Worm (Caenorhabditis elegans) whole organism, L4 larva: Measurements from ENCODE around the gene F26H11.8.

Source experiments
- F10B5.3 ChIP-seq: sonication (generic microtip); optimal IDR thresholded peaks from 2 replicates; lab custom pipeline; 2016; ENCODE audit warnings: mild to moderate bottlenecking, missing genetic modification characterization, missing compliant biosample characterization
- F26F4.8 ChIP-seq: fragments of 200-800 bp; sonication (Bioruptor generic); conservative IDR thresholded peaks from 2 replicates; pipeline ENCODE4 v1.3.6; 2022; ENCODE audit warnings: missing genetic modification characterization, missing compliant biosample characterization
- F37D6.2 ChIP-seq: sonication (generic microtip); optimal IDR thresholded peaks from 2 replicates; lab custom pipeline; 2016; ENCODE audit warnings: mild to moderate bottlenecking, missing genetic modification characterization, missing compliant biosample characterization
- F49E8.2 ChIP-seq: sonication (generic microtip); optimal IDR thresholded peaks from 2 replicates; lab custom pipeline; 2016; ENCODE audit warnings: missing compliant biosample characterization, mild to moderate bottlenecking, missing genetic modification characterization, borderline replicate concordance
- R02D3.7 ChIP-seq: fragments of 150-350 bp; sonication (generic microtip); optimal IDR thresholded peaks from 3 replicates; lab custom pipeline; 2014; ENCODE audit warnings: missing biosample characterization, missing genetic modification characterization
- T20F7.1 ChIP-seq: fragments of 200-800 bp; sonication (Bioruptor generic); optimal IDR thresholded peaks from 2 replicates; lab custom pipeline; 2018; ENCODE audit warnings: mild to moderate bottlenecking, missing genetic modification characterization, missing compliant biosample characterization
- T26A8.4 ChIP-seq: fragments of 200-800 bp; sonication (Bioruptor generic); IDR thresholded peaks from 2 replicates; pipeline ENCODE4 v1.3.6; 2022; ENCODE audit warnings: missing genetic modification characterization, missing compliant biosample characterization
- Y75B8A.6 ChIP-seq: fragments of 200-800 bp; sonication (Bioruptor generic); IDR thresholded peaks from 2 replicates; pipeline ENCODE4 v1.3.6; 2022; ENCODE audit warnings: missing genetic modification reagents, missing genetic modification characterization, missing compliant biosample characterization
- aha-1 ChIP-seq: fragments of 150-350 bp; peaks from one replicate; lab custom pipeline; 2014; ENCODE audit warnings: missing biosample characterization, missing genetic modification characterization
- aly-2 ChIP-seq: sonication (generic microtip); optimal IDR thresholded peaks from 2 replicates; lab custom pipeline; 2018; ENCODE audit warnings: missing biosample characterization, missing genetic modification characterization
- attf-4 ChIP-seq: sonication (generic microtip); optimal IDR thresholded peaks from 3 replicates; lab custom pipeline; 2017; ENCODE audit warnings: missing biosample characterization, missing genetic modification characterization
- ceh-20 ChIP-seq: fragments of 200-800 bp; sonication (Bioruptor generic); IDR thresholded peaks from 2 replicates; pipeline ENCODE4 v1.3.6; 2022; ENCODE audit warnings: missing genetic modification reagents, missing genetic modification characterization, missing compliant biosample characterization
- ceh-44 ChIP-seq: fragments of 200-800 bp; sonication (Bioruptor generic); IDR thresholded peaks from 2 replicates; pipeline ENCODE4 v1.3.6; 2022; ENCODE audit warnings: missing genetic modification reagents, missing genetic modification characterization, missing compliant biosample characterization
- ceh-62 ChIP-seq: sonication (generic microtip); optimal IDR thresholded peaks from 2 replicates; lab custom pipeline; 2017; ENCODE audit warnings: missing biosample characterization, missing genetic modification characterization
- ces-1 ChIP-seq: fragments of 150-350 bp; sonication (generic microtip); optimal IDR thresholded peaks from 4 replicates; lab custom pipeline; 2014; ENCODE audit warnings: missing biosample characterization, missing genetic modification reagents, missing genetic modification characterization
- egl-27 ChIP-seq: sonication (generic microtip); optimal IDR thresholded peaks from 3 replicates; lab custom pipeline; 2017; ENCODE audit warnings: missing biosample characterization, missing genetic modification reagents, missing genetic modification characterization
- egl-43 ChIP-seq: fragments of 200-800 bp; sonication (Bioruptor generic); IDR thresholded peaks from 2 replicates; pipeline ENCODE4 v1.3.6; 2022; ENCODE audit warnings: missing genetic modification reagents, missing genetic modification characterization, missing compliant biosample characterization
- hif-1 ChIP-seq, 2 experiments: sonication (generic microtip); optimal IDR thresholded peaks; 2 replicates each; lab custom pipeline; 2016 to 2017; ENCODE audit warnings: missing compliant biosample characterization in 2 of 2, missing genetic modification characterization in 2 of 2, missing genetic modification reagents in 2 of 2, missing genotype in 2 of 2, mild to moderate bottlenecking in 1 of 2
- hlh-11 ChIP-seq: fragments of 200-800 bp; sonication (Bioruptor generic); optimal IDR thresholded peaks from 2 replicates; lab custom pipeline; 2018; ENCODE audit warnings: mild to moderate bottlenecking, missing genetic modification characterization, missing compliant biosample characterization
- lim-7 ChIP-seq: fragments of 200-800 bp; sonication (Bioruptor generic); IDR thresholded peaks from 2 replicates; pipeline ENCODE4 v1.3.6; 2022; ENCODE audit warnings: missing genetic modification characterization, missing compliant biosample characterization
- lin-1 ChIP-seq: fragments of 200-800 bp; sonication (Bioruptor generic); IDR thresholded peaks from 2 replicates; pipeline ENCODE4 v1.3.6; 2022; ENCODE audit warnings: missing genetic modification reagents, missing genetic modification characterization, missing compliant biosample characterization
- lin-29 ChIP-seq: fragments of 200-800 bp; sonication (Bioruptor generic); IDR thresholded peaks from 2 replicates; pipeline ENCODE4 v1.3.6; 2022; ENCODE audit warnings: missing genetic modification reagents, missing genetic modification characterization, missing compliant biosample characterization
- lin-39 ChIP-seq: fragments of 150-350 bp; optimal IDR thresholded peaks from 2 replicates; lab custom pipeline; 2014; ENCODE audit warnings: missing biosample characterization, missing genetic modification reagents, missing genetic modification characterization
- lsy-2 ChIP-seq, 2 experiments: fragments of 150-350 bp in 1 of 2; sonication (generic microtip) in 1 of 2; optimal IDR thresholded peaks; 2 replicates each; lab custom pipeline; 2014 to 2017; ENCODE audit warnings: missing biosample characterization in 2 of 2, missing genetic modification characterization in 2 of 2
- madf-5 ChIP-seq, 2 experiments: fragments of 200-800 bp; sonication (Bioruptor generic); IDR thresholded peaks; 2 replicates each; pipeline ENCODE4 v1.3.6; 2022; ENCODE audit warnings: missing compliant biosample characterization in 2 of 2, missing genetic modification characterization in 2 of 2
- mes-2 ChIP-seq: sonication (generic microtip); optimal IDR thresholded peaks from 2 replicates; lab custom pipeline; 2016; ENCODE audit warnings: missing genotype, mild to moderate bottlenecking, missing genetic modification characterization, missing compliant biosample characterization; ENCODE audit not compliant: poor library complexity, severe bottlenecking
- nhr-11 ChIP-seq: fragments of 150-350 bp; optimal IDR thresholded peaks from 2 replicates; lab custom pipeline; 2014; ENCODE audit warnings: missing biosample characterization, missing genetic modification characterization
- nhr-111 ChIP-seq: fragments of 200-800 bp; sonication (Bioruptor generic); optimal IDR thresholded peaks from 2 replicates; lab custom pipeline; 2018; ENCODE audit warnings: mild to moderate bottlenecking, missing genetic modification characterization, missing compliant biosample characterization
- nhr-237 ChIP-seq: sonication (generic microtip); optimal IDR thresholded peaks from 2 replicates; lab custom pipeline; 2017; ENCODE audit warnings: missing biosample characterization, missing genetic modification characterization
- nhr-41 ChIP-seq: fragments of 200-800 bp; sonication (Bioruptor generic); IDR thresholded peaks from 2 replicates; pipeline ENCODE4 v1.3.6; 2022; ENCODE audit warnings: missing genetic modification reagents, missing genetic modification characterization, missing compliant biosample characterization
- nhr-48 ChIP-seq: sonication (generic microtip); optimal IDR thresholded peaks from 2 replicates; lab custom pipeline; 2016; ENCODE audit warnings: mild to moderate bottlenecking, missing genetic modification characterization, missing compliant biosample characterization
- nhr-6 ChIP-seq: fragments of 150-350 bp; optimal IDR thresholded peaks from 2 replicates; lab custom pipeline; 2014; ENCODE audit warnings: missing biosample characterization, missing genetic modification characterization
- nhr-77 ChIP-seq: fragments of 150-350 bp; optimal IDR thresholded peaks from 2 replicates; lab custom pipeline; 2014; ENCODE audit warnings: missing biosample characterization, missing genetic modification characterization
- pha-4 ChIP-seq, 2 experiments: fragments of 150-350 bp in 1 of 2; fragments of 200-800 bp in 1 of 2; sonication (Bioruptor generic) in 1 of 2; IDR thresholded peaks in 1 of 2; optimal IDR thresholded peaks in 1 of 2; 2 replicates each; pipeline versions ENCODE4 v1.3.6 to Lab custom; 2014 to 2022; ENCODE audit warnings: missing genetic modification characterization in 2 of 2, missing genetic modification reagents in 2 of 2, missing biosample characterization in 1 of 2, missing compliant biosample characterization in 1 of 2
- php-3 ChIP-seq: fragments of 200-800 bp; sonication (Bioruptor generic); IDR thresholded peaks from 2 replicates; pipeline ENCODE4 v1.3.6; 2022; ENCODE audit warnings: missing genetic modification reagents, missing genetic modification characterization, missing compliant biosample characterization
- rbr-2 ChIP-seq: sonication (generic microtip); optimal IDR thresholded peaks from 2 replicates; lab custom pipeline; 2016; ENCODE audit warnings: missing genotype, missing genetic modification characterization, missing compliant biosample characterization
- saeg-2 ChIP-seq: fragments of 200-800 bp; sonication (Bioruptor generic); IDR thresholded peaks from 2 replicates; pipeline ENCODE4 v1.3.6; 2022; ENCODE audit warnings: missing genetic modification reagents, missing genetic modification characterization, missing compliant biosample characterization
- sdz-12 ChIP-seq: fragments of 200-800 bp; sonication (Bioruptor generic); optimal IDR thresholded peaks from 2 replicates; lab custom pipeline; 2018; ENCODE audit warnings: mild to moderate bottlenecking, missing genetic modification characterization, missing compliant biosample characterization
- spr-3 ChIP-seq: fragments of 200-800 bp; sonication (Bioruptor generic); optimal IDR thresholded peaks from 2 replicates; lab custom pipeline; 2018; ENCODE audit warnings: mild to moderate bottlenecking, missing genetic modification characterization, missing compliant biosample characterization
- unc-130 ChIP-seq: sonication (generic microtip); optimal IDR thresholded peaks from 2 replicates; lab custom pipeline; 2016; ENCODE audit warnings: missing genetic modification reagents, missing genetic modification characterization, missing compliant biosample characterization
- unc-62 ChIP-seq, 3 experiments: fragments of 150-350 bp in 1 of 3; sonication (generic microtip); optimal IDR thresholded peaks in 2 of 3; peaks in 1 of 3; 1 replicate in 1 of 3; 2 replicates in 2 of 3; lab custom pipeline; 2014 to 2017; ENCODE audit warnings: missing biosample characterization in 3 of 3, missing genetic modification characterization in 3 of 3, missing genetic modification reagents in 3 of 3, missing genotype in 1 of 3
- zfp-3 ChIP-seq: fragments of 200-800 bp; sonication (Bioruptor generic); conservative IDR thresholded peaks from 2 replicates; pipeline ENCODE4 v1.3.6; 2022; ENCODE audit warnings: missing genetic modification reagents, missing genetic modification characterization, missing compliant biosample characterization
- zip-11 ChIP-seq: fragments of 200-800 bp; sonication (Bioruptor generic); IDR thresholded peaks from 2 replicates; pipeline ENCODE4 v1.3.6; 2022; ENCODE audit warnings: missing genetic modification characterization, missing compliant biosample characterization
- ztf-7 ChIP-seq: fragments of 150-350 bp; optimal IDR thresholded peaks from 2 replicates; lab custom pipeline; 2014; ENCODE audit warnings: missing biosample characterization, missing genetic modification characterization

The F26H11.8 gene

DNA sequence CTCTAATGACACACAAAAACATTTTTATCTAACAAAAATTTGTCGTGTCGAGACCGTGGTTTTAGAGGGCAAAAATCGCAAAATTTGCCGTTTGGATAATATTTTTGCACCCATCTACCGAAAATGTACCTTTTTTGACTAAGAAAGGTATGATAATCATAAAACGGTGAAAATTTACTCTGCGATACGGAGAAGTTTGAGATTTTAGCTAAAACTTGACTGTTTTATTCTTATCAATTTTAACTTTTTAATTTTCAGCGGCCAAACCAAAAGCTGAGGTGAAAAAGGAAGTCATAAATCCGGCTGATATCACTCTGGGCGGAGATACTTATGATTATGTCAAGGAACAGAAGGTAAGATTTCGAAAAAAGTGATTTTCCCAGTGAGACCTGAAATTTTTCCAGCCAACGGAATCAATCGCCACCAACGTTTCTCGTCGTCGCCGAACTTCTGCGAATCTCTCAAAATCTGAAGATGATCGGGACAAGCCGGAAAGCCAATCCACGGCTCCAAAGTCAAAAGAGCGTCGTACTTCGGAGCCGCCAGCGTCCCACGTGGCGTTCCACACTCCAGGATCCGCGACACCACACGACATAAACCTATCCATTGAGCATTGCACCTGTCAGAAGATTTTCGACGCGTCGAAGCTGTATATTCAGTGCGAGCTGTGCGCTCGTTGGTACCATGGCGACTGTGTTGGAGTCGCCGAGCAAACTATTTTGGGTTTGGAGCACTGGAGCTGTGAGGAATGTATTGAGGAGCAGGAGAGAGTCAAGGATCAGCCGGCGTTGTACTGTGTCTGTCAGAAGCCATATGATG is 18.0 kb downstream of the F26H11.8 start (continued):
- TF ChIP-seq sdz-12 (GFP tag; lab: Kevin White, UChicago) (no peak), T26A8.4 (GFP tag; lab: Robert Waterston, UW) (peak; percentile 66), ces-1 (GFP tag; lab: Kevin White, UChicago) (no peak), nhr-41 (GFP tag; lab: Robert Waterston, UW) (no peak), lin-1 (GFP tag; lab: Robert Waterston, UW) (no peak), saeg-2 (GFP tag; lab: Robert Waterston, UW) (no peak), madf-5 (GFP tag; IDR thresholded peaks at IDR 0.05; lab: Robert Waterston, UW) (no peak), lsy-2 (tag; optimal IDR thresholded peaks at IDR 0.05; lab: Kevin White, UChicago) (peak in 1 of 2 experiments; percentile 11), nhr-111 (GFP tag; lab: Kevin White, UChicago) (no peak), R02D3.7 (tag; lab: Kevin White, UChicago) (no peak), pha-4 (GFP tag; IDR thresholded peaks at IDR 0.05; lab: Robert Waterston, UW) (no peak; the same call in 1 of the 2 replicates), pha-4 (tag; optimal IDR thresholded peaks at IDR 0.05; lab: Kevin White, UChicago) (peak; percentile 83), lin-39 (tag; lab: Kevin White, UChicago) (no peak), ceh-62 (tag; lab: Kevin White, UChicago) (no peak), F10B5.3 (tag; lab: Kevin White, UChicago) (no peak), unc-130 (GFP tag; lab: Kevin White, UChicago) (no peak), aha-1 (tag; lab: Kevin White, UChicago) (peak; percentile 88), hlh-11 (no peak), nhr-11 (tag; lab: Kevin White, UChicago) (no peak), unc-62 (GFP tag; optimal IDR thresholded peaks at IDR 0.05 in 1 of 2; lab: Kevin White, UChicago) (peak in 1 of 2 experiments; percentile 61), unc-62 (tag; optimal IDR thresholded peaks at IDR 0.05; lab: Kevin White, UChicago) (no peak), zip-11 (GFP tag; lab: Robert Waterston, UW) (no peak), aly-2 (tag; lab: Kevin White, UChicago) (no peak)

ce11 chrII:14407332-14408270 is 19.3 kb downstream of the F26H11.8 start:
- TF ChIP-seq ceh-62 (tag; lab: Kevin White, UChicago) = no peak
- TF ChIP-seq spr-3 (GFP tag; lab: Kevin White, UChicago) = no peak
- TF ChIP-seq php-3 (GFP tag; lab: Robert Waterston, UW) = peak; percentile 84
- TF ChIP-seq Y75B8A.6 (GFP tag; lab: Robert Waterston, UW) = no peak
- peak; percentile 52 for TF ChIP-seq egl-43 (GFP tag; lab: Robert Waterston, UW)
- no peak for TF ChIP-seq ceh-20 (GFP tag; lab: Robert Waterston, UW)
- TF ChIP-seq ztf-7 (tag; lab: Kevin White, UChicago) = peak; percentile 56
- TF ChIP-seq lim-7 (GFP tag; lab: Robert Waterston, UW) = no peak
- no peak for TF ChIP-seq attf-4 (tag; lab: Kevin White, UChicago)
- peak; percentile 17 for TF ChIP-seq nhr-6 (tag; lab: Kevin White, UChicago)
- peak; percentile 86 for TF ChIP-seq zfp-3 (GFP tag; lab: Robert Waterston, UW)
- no peak for TF ChIP-seq ceh-44 (GFP tag; lab: Robert Waterston, UW)
- peak; percentile 40 for TF ChIP-seq rbr-2 (tag; lab: Kevin White, UChicago)
- TF ChIP-seq egl-27 (tag; lab: Kevin White, UChicago) = no peak
- peak; percentile 68 for TF ChIP-seq nhr-77
- TF ChIP-seq nhr-237 (tag; lab: Kevin White, UChicago) = no peak
- TF ChIP-seq saeg-2 (GFP tag; lab: Robert Waterston, UW) = peak; percentile 76
- TF ChIP-seq nhr-41 (GFP tag; lab: Robert Waterston, UW) = no peak
- TF ChIP-seq F49E8.2 = no peak
- TF ChIP-seq madf-5 (GFP tag; IDR thresholded peaks at IDR 0.05; lab: Robert Waterston, UW) = peak in 1 of 2 experiments; percentile 4; a peak in 1 of 4 replicates
- no peak for TF ChIP-seq F37D6.2 (tag; lab: Kevin White, UChicago)
- TF ChIP-seq T20F7.1 (GFP tag; lab: Kevin White, UChicago) = no peak
- peak; percentile 27 for TF ChIP-seq nhr-48 (tag; lab: Kevin White, UChicago)
- TF ChIP-seq unc-130 (GFP tag; lab: Kevin White, UChicago) = no peak
- TF ChIP-seq hif-1 (tag; optimal IDR thresholded peaks at IDR 0.05; lab: Kevin White, UChicago) = peak in 1 of 2 experiments; percentile 48
- TF ChIP-seq F26F4.8 (GFP tag; lab: Robert Waterston, UW) = no peak
- TF ChIP-seq F10B5.3 (tag; lab: Kevin White, UChicago) = peak; percentile 47
- no peak for TF ChIP-seq mes-2 (tag; lab: Kevin White, UChicago)
- TF ChIP-seq lin-29 (GFP tag; lab: Robert Waterston, UW) = peak; percentile 69
